Worm (Caenorhabditis elegans): ENCODE results near the gene srj-53.

The srj-53 gene

ce11 chrV:727484-728351, 33.2 kb upstream of the srj-53 start, which contains the start of the genes icl-1 and srh-2:
Gene icl-1, minus strand, starts transcription at chrV:728004.
Gene srh-2, plus strand, starts transcription at chrV:728301.
- no peak for TF ChIP-seq skn-1 (tag; optimal IDR thresholded peaks at IDR 0.05)
- peak; percentile 28 for TF ChIP-seq unc-62 (GFP tag; optimal IDR thresholded peaks at IDR 0.05)
- no peak for TF ChIP-seq nhr-237 (tag; optimal IDR thresholded peaks at IDR 0.05)
- TF ChIP-seq sma-9 (GFP tag; optimal IDR thresholded peaks at IDR 0.05) = peak; percentile 84
- no peak for TF ChIP-seq sma-9 (tag; optimal IDR thresholded peaks at IDR 0.05)
- peak; percentile 78 for TF ChIP-seq nhr-129 (tag; optimal IDR thresholded peaks at IDR 0.05)
- TF ChIP-seq sma-3 (GFP tag; optimal IDR thresholded peaks at IDR 0.05) = peak; percentile 66
- peak; percentile 68 for TF ChIP-seq crh-2 (tag; optimal IDR thresholded peaks at IDR 0.05)
- peak; percentile 54 for TF ChIP-seq nhr-21 (tag; optimal IDR thresholded peaks at IDR 0.05)
- peak; percentile 12 for TF ChIP-seq nhr-25 (tag; optimal IDR thresholded peaks at IDR 0.05)
- peak; percentile 42 for TF ChIP-seq lin-11 (tag; optimal IDR thresholded peaks at IDR 0.05)
- no peak for TF ChIP-seq ceh-82 (tag; optimal IDR thresholded peaks at IDR 0.05)
- TF ChIP-seq alr-1 (tag; optimal IDR thresholded peaks at IDR 0.05) = no peak
- peak in 1 of 2 experiments; percentile 21 for TF ChIP-seq mdl-1 (tag; optimal IDR thresholded peaks at IDR 0.05)
- no peak for TF ChIP-seq nhr-77 (tag; optimal IDR thresholded peaks at IDR 0.05)
- peak; percentile 48 for TF ChIP-seq lin-13 (GFP tag; optimal IDR thresholded peaks at IDR 0.05)
- TF ChIP-seq peb-1 (tag; optimal IDR thresholded peaks at IDR 0.05) = no peak
- TF ChIP-seq nhr-6 (tag; optimal IDR thresholded peaks at IDR 0.05) = peak; percentile 10
- peak; percentile 83 for TF ChIP-seq F13H6.1 (tag; optimal IDR thresholded peaks at IDR 0.05)
- TF ChIP-seq snpc-4 (tag; optimal IDR thresholded peaks at IDR 0.05) = no peak
- no peak for TF ChIP-seq unc-55 (GFP tag; optimal IDR thresholded peaks at IDR 0.05)
- TF ChIP-seq dmd-4 (tag; optimal IDR thresholded peaks at IDR 0.05) = no peak
- no peak for TF ChIP-seq nhr-23 (tag; optimal IDR thresholded peaks at IDR 0.05)
- no peak for TF ChIP-seq mbf-1 (tag; optimal IDR thresholded peaks at IDR 0.05)
- TF ChIP-seq R02D3.7 (tag; optimal IDR thresholded peaks at IDR 0.05) = no peak
- peak; percentile 4 to 54 for TF ChIP-seq lsy-2 (tag; optimal IDR thresholded peaks at IDR 0.05)
- no peak for TF ChIP-seq egl-27 (tag; optimal IDR thresholded peaks at IDR 0.05)
- TF ChIP-seq aly-2 (tag; optimal IDR thresholded peaks at IDR 0.05) = no peak
- TF ChIP-seq nhr-11 (tag; optimal IDR thresholded peaks at IDR 0.05) = no peak
- peak; percentile 96 for TF ChIP-seq ama-1 (optimal IDR thresholded peaks at IDR 0.05)
- TF ChIP-seq elt-1 (tag; optimal IDR thresholded peaks at IDR 0.05) = no peak
- TF ChIP-seq ZK546.5 (tag; optimal IDR thresholded peaks at IDR 0.05) = no peak
- TF ChIP-seq mab-5 (tag; optimal IDR thresholded peaks at IDR 0.05) = peak; percentile 34
- peak; percentile 65 for TF ChIP-seq ztf-4 (tag; optimal IDR thresholded peaks at IDR 0.05)
- TF ChIP-seq ztf-1 (GFP tag; conservative IDR thresholded peaks at IDR 0.05) = 0 out of 2 replicates have a peak, but pooled peaks have one; percentile 14
- TF ChIP-seq zag-1 (tag; optimal IDR thresholded peaks at IDR 0.05) = no peak
- TF ChIP-seq fos-1 (tag; optimal IDR thresholded peaks at IDR 0.05) = peak; percentile 22
- TF ChIP-seq nhr-10 (tag; optimal IDR thresholded peaks at IDR 0.05) = peak; percentile 19
- TF ChIP-seq Y55F3AM.14 (GFP tag; optimal IDR thresholded peaks at IDR 0.05) = peak; percentile 81
- no peak for TF ChIP-seq ceh-16 (tag; optimal IDR thresholded peaks at IDR 0.05)
- TF ChIP-seq elt-3 (tag; optimal IDR thresholded peaks at IDR 0.05) = no peak
- no peak for TF ChIP-seq unc-39 (tag; optimal IDR thresholded peaks at IDR 0.05)
- TF ChIP-seq ztf-11 (tag; optimal IDR thresholded peaks at IDR 0.05) = no peak
- no peak for TF ChIP-seq nhr-12 (tag; optimal IDR thresholded peaks at IDR 0.05)
- TF ChIP-seq gmeb-1 (tag; optimal IDR thresholded peaks at IDR 0.05) = peak; percentile 21
- TF ChIP-seq sem-4 (tag; optimal IDR thresholded peaks at IDR 0.05) = peak; percentile 10
- TF ChIP-seq blmp-1 (tag; optimal IDR thresholded peaks at IDR 0.05; ENCODE audit: insufficient read depth) = peak; percentile 22
- TF ChIP-seq C34F6.9 (tag; optimal IDR thresholded peaks at IDR 0.05) = no peak
- no peak for TF ChIP-seq lin-39 (tag; optimal IDR thresholded peaks at IDR 0.05)

All from whole organism, L2 larva.